Worm (Caenorhabditis elegans) whole organism, late embryonic: Measurements from ENCODE around the gene nhr-261.

Experiments
- C08G9.2 ChIP-seq: sonication (generic microtip); optimal IDR thresholded peaks from 2 replicates; lab custom pipeline; 2016; ENCODE audit warnings: mild to moderate bottlenecking, missing genetic modification characterization, moderate library complexity, missing compliant biosample characterization
- C38D4.7 ChIP-seq: fragments of 200-800 bp; sonication (Bioruptor generic); optimal IDR thresholded peaks from 2 replicates; lab custom pipeline; 2018; ENCODE audit warnings: mild to moderate bottlenecking, missing genetic modification characterization, moderate library complexity, missing compliant biosample characterization
- F13H6.1 ChIP-seq: sonication (generic microtip); optimal IDR thresholded peaks from 2 replicates; lab custom pipeline; 2016; ENCODE audit warnings: missing genetic modification characterization, missing compliant biosample characterization
- K02D7.2 ChIP-seq: sonication (generic microtip); optimal IDR thresholded peaks from 2 replicates; lab custom pipeline; 2017; ENCODE audit warnings: mild to moderate bottlenecking, missing genetic modification characterization, missing compliant biosample characterization
- K09A11.1 ChIP-seq: sonication (generic microtip); optimal IDR thresholded peaks from 2 replicates; lab custom pipeline; 2017; ENCODE audit warnings: antibody characterized with exemption, mild to moderate bottlenecking, missing genetic modification characterization, missing compliant biosample characterization; ENCODE audit not compliant: insufficient read depth
- Y22D7AL.16 ChIP-seq: sonication (generic microtip); optimal IDR thresholded peaks from 2 replicates; lab custom pipeline; 2016; ENCODE audit warnings: missing genetic modification characterization, missing compliant biosample characterization
- ceh-18 ChIP-seq: sonication (generic microtip); optimal IDR thresholded peaks from 2 replicates; lab custom pipeline; 2016; ENCODE audit warnings: missing genetic modification characterization, missing compliant biosample characterization
- ceh-22 ChIP-seq: sonication (generic microtip); optimal IDR thresholded peaks from 2 replicates; lab custom pipeline; 2017; ENCODE audit warnings: missing biosample characterization, missing genetic modification characterization
- ceh-24 ChIP-seq: sonication (generic microtip); optimal IDR thresholded peaks from 2 replicates; lab custom pipeline; 2016; ENCODE audit warnings: mild to moderate bottlenecking, missing genetic modification characterization, missing compliant biosample characterization
- ceh-31 ChIP-seq: sonication (generic microtip); optimal IDR thresholded peaks from 2 replicates; lab custom pipeline; 2016; ENCODE audit warnings: missing genetic modification characterization, missing compliant biosample characterization
- ceh-34 ChIP-seq: sonication (generic microtip); optimal IDR thresholded peaks from 2 replicates; lab custom pipeline; 2016; ENCODE audit warnings: mild to moderate bottlenecking, missing genetic modification characterization, missing compliant biosample characterization
- ceh-45 ChIP-seq: fragments of 200-800 bp; sonication (Bioruptor generic); IDR thresholded peaks from 2 replicates; pipeline ENCODE4 v1.3.6; 2022; ENCODE audit warnings: missing genetic modification reagents, missing genetic modification characterization, missing compliant biosample characterization
- ceh-48 ChIP-seq: sonication (generic microtip); optimal IDR thresholded peaks from 2 replicates; lab custom pipeline; 2016; ENCODE audit warnings: missing genetic modification characterization, inconsistent platforms, missing compliant biosample characterization
- ceh-6 ChIP-seq: fragments of 200-800 bp; sonication (Bioruptor generic); optimal IDR thresholded peaks from 2 replicates; lab custom pipeline; 2018; ENCODE audit warnings: mild to moderate bottlenecking, missing genetic modification characterization, missing compliant biosample characterization
- ceh-9 ChIP-seq: sonication (generic microtip); optimal IDR thresholded peaks from 2 replicates; lab custom pipeline; 2016; ENCODE audit warnings: mild to moderate bottlenecking, missing genetic modification characterization, inconsistent platforms, missing compliant biosample characterization
- che-1 ChIP-seq: sonication (generic microtip); optimal IDR thresholded peaks from 2 replicates; lab custom pipeline; 2016; ENCODE audit warnings: mild to moderate bottlenecking, missing genetic modification characterization, missing compliant biosample characterization
- dmd-4 ChIP-seq: sonication (generic microtip); optimal IDR thresholded peaks from 2 replicates; lab custom pipeline; 2016; ENCODE audit warnings: borderline replicate concordance, missing genetic modification characterization, missing compliant biosample characterization
- elt-2 ChIP-seq: sonication (generic microtip); optimal IDR thresholded peaks from 2 replicates; lab custom pipeline; 2016; ENCODE audit warnings: missing genetic modification reagents, missing genetic modification characterization, missing compliant biosample characterization
- ets-4 ChIP-seq: sonication (generic microtip); optimal IDR thresholded peaks from 2 replicates; lab custom pipeline; 2016; ENCODE audit warnings: missing genetic modification characterization, missing compliant biosample characterization
- eyg-1 ChIP-seq: sonication (generic microtip); optimal IDR thresholded peaks from 2 replicates; lab custom pipeline; 2016; ENCODE audit warnings: missing genotype, missing genetic modification characterization, missing compliant biosample characterization
- fax-1 ChIP-seq: sonication (generic microtip); optimal IDR thresholded peaks from 2 replicates; lab custom pipeline; 2016; ENCODE audit warnings: missing genotype, missing genetic modification characterization, missing compliant biosample characterization
- fkh-10 ChIP-seq: fragments of 150-350 bp; optimal IDR thresholded peaks from 2 replicates; lab custom pipeline; 2014; ENCODE audit warnings: missing biosample characterization, missing genetic modification reagents, missing genetic modification characterization
- fkh-6 ChIP-seq: sonication (generic microtip); optimal IDR thresholded peaks from 2 replicates; lab custom pipeline; 2016; ENCODE audit warnings: missing genetic modification characterization, missing compliant biosample characterization
- hlh-13 ChIP-seq: fragments of 200-800 bp; sonication (Bioruptor generic); optimal IDR thresholded peaks from 2 replicates; lab custom pipeline; 2018; ENCODE audit warnings: mild to moderate bottlenecking, missing genetic modification characterization, missing compliant biosample characterization
- hlh-15 ChIP-seq: sonication (generic microtip); optimal IDR thresholded peaks from 2 replicates; lab custom pipeline; 2016; ENCODE audit warnings: missing genetic modification characterization, missing compliant biosample characterization
- hlh-30 ChIP-seq: sonication (generic microtip); optimal IDR thresholded peaks from 2 replicates; lab custom pipeline; 2017; ENCODE audit warnings: antibody characterized with exemption, missing genetic modification characterization, missing compliant biosample characterization; ENCODE audit not compliant: insufficient read depth
- hlh-6 ChIP-seq: sonication (generic microtip); optimal IDR thresholded peaks from 2 replicates; lab custom pipeline; 2016; ENCODE audit warnings: missing genotype, missing genetic modification characterization, missing compliant biosample characterization
- hlh-8 ChIP-seq: sonication (generic microtip); optimal IDR thresholded peaks from 2 replicates; lab custom pipeline; 2016; ENCODE audit warnings: missing genotype, missing genetic modification characterization, missing compliant biosample characterization
- mec-3 ChIP-seq: sonication (generic microtip); optimal IDR thresholded peaks from 2 replicates; lab custom pipeline; 2016; ENCODE audit warnings: borderline replicate concordance, missing genetic modification characterization, missing compliant biosample characterization
- nfya-1 ChIP-seq: sonication (generic microtip); optimal IDR thresholded peaks from 2 replicates; lab custom pipeline; 2017; ENCODE audit warnings: missing genetic modification characterization, mild to moderate bottlenecking, missing compliant biosample characterization, antibody characterized with exemption, moderate library complexity
- nhr-232 ChIP-seq: sonication (generic microtip); optimal IDR thresholded peaks from 2 replicates; lab custom pipeline; 2016; ENCODE audit warnings: missing genetic modification characterization, missing compliant biosample characterization
- npax-4 ChIP-seq: sonication (generic microtip); optimal IDR thresholded peaks from 2 replicates; lab custom pipeline; 2016; ENCODE audit warnings: missing genetic modification characterization, missing compliant biosample characterization
- pat-9 ChIP-seq: fragments of 200-800 bp; sonication (Bioruptor generic); optimal IDR thresholded peaks from 2 replicates; lab custom pipeline; 2018; ENCODE audit warnings: mild to moderate bottlenecking, missing genetic modification characterization, moderate library complexity, missing compliant biosample characterization
- pax-1 ChIP-seq: fragments of 150-350 bp; optimal IDR thresholded peaks from 2 replicates; lab custom pipeline; 2014; ENCODE audit warnings: missing biosample characterization, missing genetic modification characterization
- pqm-1 ChIP-seq: sonication (generic microtip); optimal IDR thresholded peaks from 2 replicates; lab custom pipeline; 2016; ENCODE audit warnings: missing genetic modification characterization, missing compliant biosample characterization
- ref-2 ChIP-seq: sonication (generic microtip); optimal IDR thresholded peaks from 2 replicates; lab custom pipeline; 2016; ENCODE audit warnings: missing genetic modification characterization, missing compliant biosample characterization
- rnt-1 ChIP-seq: sonication (generic microtip); optimal IDR thresholded peaks from 2 replicates; lab custom pipeline; 2016; ENCODE audit warnings: missing genetic modification characterization, missing compliant biosample characterization
- sdc-2 ChIP-seq: sonication (generic microtip); optimal IDR thresholded peaks from 2 replicates; lab custom pipeline; 2016; ENCODE audit warnings: missing genotype, missing genetic modification characterization, missing compliant biosample characterization
- sox-2 ChIP-seq: fragments of 200-800 bp; sonication (Bioruptor generic); IDR thresholded peaks from 2 replicates; pipeline ENCODE4 v1.3.6; 2022; ENCODE audit warnings: missing genetic modification reagents, missing genetic modification characterization, missing compliant biosample characterization
- sox-4 ChIP-seq: sonication (generic microtip); optimal IDR thresholded peaks from 2 replicates; lab custom pipeline; 2017; ENCODE audit warnings: mild to moderate bottlenecking, missing genetic modification characterization, inconsistent platforms, missing compliant biosample characterization
- tbx-2 ChIP-seq: sonication (generic microtip); optimal IDR thresholded peaks from 2 replicates; lab custom pipeline; 2016; ENCODE audit warnings: missing genetic modification characterization, missing compliant biosample characterization
- unc-42 ChIP-seq: sonication (generic microtip); optimal IDR thresholded peaks from 2 replicates; lab custom pipeline; 2016; ENCODE audit warnings: missing genotype, missing genetic modification characterization, missing compliant biosample characterization
- unc-55 ChIP-seq: sonication (generic microtip); optimal IDR thresholded peaks from 2 replicates; lab custom pipeline; 2017; ENCODE audit warnings: missing biosample characterization, missing genetic modification reagents, missing genetic modification characterization
- unc-86 ChIP-seq: sonication (generic microtip); optimal IDR thresholded peaks from 2 replicates; lab custom pipeline; 2016; ENCODE audit warnings: missing genetic modification characterization, missing compliant biosample characterization
- zip-5 ChIP-seq: sonication (generic microtip); optimal IDR thresholded peaks from 2 replicates; lab custom pipeline; 2016; ENCODE audit warnings: missing genetic modification characterization, missing compliant biosample characterization

The nhr-261 gene

ce11 chrII:3897758-3898494 lies 33.4 kb upstream of the nhr-261 start, which contains the start of gene F53C3.6:
F53C3.6 (plus strand) TSS chrII:3898142.
- TF ChIP-seq sdc-2 (tag; lab: Kevin White, UChicago) (peak; percentile 20), nfya-1 (tag; lab: Kevin White, UChicago) (peak; percentile 53), K09A11.1 (tag; lab: Kevin White, UChicago) (no peak), ceh-9 (no peak), unc-42 (tag; lab: Kevin White, UChicago) (peak; percentile 70), unc-55 (GFP tag; lab: Kevin White, UChicago) (peak; percentile 15), hlh-15 (tag; lab: Kevin White, UChicago) (no peak), ceh-31 (tag; lab: Kevin White, UChicago) (peak; percentile 55), ceh-22 (tag; lab: Kevin White, UChicago) (no peak), tbx-2 (tag; lab: Kevin White, UChicago) (peak; percentile 40)

ce11 chrII:3896920-3897319 lies 32.4 kb upstream of the nhr-261 start:
- no peak for TF ChIP-seq C08G9.2 (tag; lab: Kevin White, UChicago)
- TF ChIP-seq tbx-2 (tag; lab: Kevin White, UChicago), result no peak
- TF ChIP-seq ceh-45 (GFP tag; lab: Robert Waterston, UW), result no peak
- TF ChIP-seq mec-3 (tag; lab: Kevin White, UChicago), result no peak
- TF ChIP-seq pat-9 (tag; lab: Kevin White, UChicago), result no peak
- peak; percentile 59 for TF ChIP-seq unc-42 (tag; lab: Kevin White, UChicago)
- TF ChIP-seq ref-2 (tag; lab: Kevin White, UChicago), result peak; percentile 20
- TF ChIP-seq ets-4, result peak; percentile 32
- TF ChIP-seq sdc-2 (tag; lab: Kevin White, UChicago), result no peak
- peak; percentile 61 for TF ChIP-seq sox-2 (GFP tag; lab: Robert Waterston, UW)
- no peak for TF ChIP-seq hlh-13 (GFP tag; lab: Kevin White, UChicago)
- TF ChIP-seq C38D4.7 (GFP tag; lab: Kevin White, UChicago), result no peak
- no peak for TF ChIP-seq eyg-1 (tag; lab: Kevin White, UChicago)
- TF ChIP-seq fax-1, result no peak
- TF ChIP-seq fkh-6 (tag; lab: Kevin White, UChicago), result no peak
- TF ChIP-seq nfya-1 (tag; lab: Kevin White, UChicago), result peak; percentile 66
- peak; percentile 20 for TF ChIP-seq hlh-8 (tag; lab: Kevin White, UChicago)
- no peak for TF ChIP-seq ceh-6 (GFP tag; lab: Kevin White, UChicago)
- peak; percentile 10 for TF ChIP-seq ceh-48 (tag; lab: Kevin White, UChicago)
- no peak for TF ChIP-seq ceh-18 (tag; lab: Kevin White, UChicago)
- TF ChIP-seq K02D7.2, result no peak
- TF ChIP-seq rnt-1 (tag; lab: Kevin White, UChicago), result no peak
- TF ChIP-seq hlh-6 (tag; lab: Kevin White, UChicago), result no peak
- no peak for TF ChIP-seq Y22D7AL.16
- TF ChIP-seq che-1 (tag; lab: Kevin White, UChicago), result no peak
- peak; percentile 59 for TF ChIP-seq ceh-31 (tag; lab: Kevin White, UChicago)
- TF ChIP-seq hlh-30, result peak; percentile 18
- peak; percentile 27 for TF ChIP-seq unc-55 (GFP tag; lab: Kevin White, UChicago)
- no peak for TF ChIP-seq unc-86 (tag; lab: Kevin White, UChicago)
- TF ChIP-seq elt-2 (tag; lab: Kevin White, UChicago), result peak; percentile 29
- TF ChIP-seq pax-1 (tag; lab: Kevin White, UChicago), result peak; percentile 19
- no peak for TF ChIP-seq zip-5 (tag; lab: Kevin White, UChicago)
- TF ChIP-seq K09A11.1 (tag; lab: Kevin White, UChicago), result no peak
- TF ChIP-seq pqm-1 (tag; lab: Kevin White, UChicago), result no peak
- TF ChIP-seq ceh-34, result peak; percentile 16
- no peak for TF ChIP-seq nhr-232
- TF ChIP-seq npax-4 (tag; lab: Kevin White, UChicago), result no peak
- no peak for TF ChIP-seq sox-4 (tag; lab: Kevin White, UChicago)
- TF ChIP-seq dmd-4 (tag; lab: Kevin White, UChicago), result no peak
- no peak for TF ChIP-seq fkh-10 (GFP tag; lab: Kevin White, UChicago)
- peak; percentile 17 for TF ChIP-seq F13H6.1
- no peak for TF ChIP-seq ceh-24 (tag; lab: Kevin White, UChicago)
- TF ChIP-seq, all 69 proteins: peak for 14
